Fruit fly (Drosophila melanogaster) whole organism, embryonic: Measurements from ENCODE around the gene G6P.

ENCODE experiments used
- Abd-B ChIP-seq: fragments of 200-800 bp; sonication (Bioruptor generic); optimal IDR thresholded peaks from 2 replicates; lab custom pipeline; 2018; ENCODE audit warnings: missing biosample characterization, mild to moderate bottlenecking, missing genetic modification characterization, moderate library complexity
- CG10267 ChIP-seq: fragments of 200-800 bp; sonication (Bioruptor generic); optimal IDR thresholded peaks from 2 replicates; lab custom pipeline; 2018; ENCODE audit warnings: missing biosample characterization, mild to moderate bottlenecking, missing genetic modification characterization, moderate library complexity
- CG12299 ChIP-seq: fragments of 200-800 bp; sonication (Bioruptor generic); optimal IDR thresholded peaks from 2 replicates; lab custom pipeline; 2018; ENCODE audit warnings: missing biosample characterization, mild to moderate bottlenecking, missing genetic modification characterization
- CG12659 ChIP-seq: fragments of 200-800 bp; sonication (Bioruptor generic); optimal IDR thresholded peaks from 3 replicates; lab custom pipeline; 2017; ENCODE audit warnings: mild to moderate bottlenecking, missing biosample characterization, missing genetic modification reagents, missing genetic modification characterization
- CG13287 ChIP-seq: fragments of 200-800 bp; sonication (Bioruptor generic); IDR thresholded peaks from 2 replicates; pipeline ENCODE4 v1.3.6; 2022; ENCODE audit warnings: missing biosample characterization, missing genetic modification characterization; ENCODE audit not compliant: partially characterized antibody
- CG14667 ChIP-seq: fragments of 200-800 bp; sonication (Bioruptor generic); IDR thresholded peaks from 2 replicates; pipeline ENCODE4 v1.3.6; 2022; ENCODE audit warnings: missing biosample characterization, missing genetic modification characterization
- CG14710 ChIP-seq: fragments of 200-800 bp; sonication (Bioruptor generic); optimal IDR thresholded peaks from 3 replicates; lab custom pipeline; 2019; ENCODE audit warnings: missing biosample characterization, mild to moderate bottlenecking, missing genetic modification characterization, moderate library complexity
- CG15514 ChIP-seq: fragments of 200-800 bp; sonication (Bioruptor generic); optimal IDR thresholded peaks from 3 replicates; lab custom pipeline; 2017; ENCODE audit warnings: missing biosample characterization, missing genetic modification characterization, mild to moderate bottlenecking, moderate library complexity, missing genetic modification reagents
- CG1603 ChIP-seq: fragments of 200-800 bp; sonication (Bioruptor generic); optimal IDR thresholded peaks from 2 replicates; lab custom pipeline; 2019; ENCODE audit warnings: missing biosample characterization, mild to moderate bottlenecking, missing genetic modification characterization, moderate library complexity
- CG17186 ChIP-seq: fragments of 200-800 bp; sonication (Bioruptor generic); optimal IDR thresholded peaks from 3 replicates; lab custom pipeline; 2017; ENCODE audit warnings: missing biosample characterization, missing genetic modification reagents, missing genetic modification characterization
- CG17361 ChIP-seq: fragments of 200-800 bp; sonication (Bioruptor generic); IDR thresholded peaks from 3 replicates; pipeline ENCODE4 v1.3.6; 2022; ENCODE audit warnings: missing biosample characterization, missing genetic modification characterization
- CG2116 ChIP-seq: fragments of 200-800 bp; sonication (Bioruptor generic); optimal IDR thresholded peaks from 3 replicates; lab custom pipeline; 2018; ENCODE audit warnings: missing biosample characterization, mild to moderate bottlenecking, missing genetic modification characterization
- CG2120 ChIP-seq: fragments of 200-800 bp; sonication (Bioruptor generic); optimal IDR thresholded peaks from 3 replicates; lab custom pipeline; 2016; ENCODE audit warnings: missing biosample characterization, missing genetic modification characterization
- CG30020 ChIP-seq: fragments of 200-800 bp; optimal IDR thresholded peaks from 2 replicates; lab custom pipeline; 2019; ENCODE audit warnings: missing biosample characterization, mild to moderate bottlenecking, missing genetic modification characterization, moderate library complexity
- CG31224 ChIP-seq: fragments of 200-800 bp; sonication (Bioruptor generic); IDR thresholded peaks from 2 replicates; pipeline ENCODE4 v1.3.6; 2022; ENCODE audit warnings: missing biosample characterization, missing genetic modification characterization
- CG33213 ChIP-seq: fragments of 200-800 bp; sonication (Bioruptor generic); optimal IDR thresholded peaks from 3 replicates; lab custom pipeline; 2016; ENCODE audit warnings: missing biosample characterization, missing genetic modification characterization
- CG34422 ChIP-seq: fragments of 200-800 bp; sonication (Bioruptor generic); IDR thresholded peaks from 3 replicates; pipeline ENCODE4 v1.3.6; 2022; ENCODE audit warnings: missing biosample characterization, missing genetic modification characterization
- CG3995 ChIP-seq: fragments of 200-800 bp; sonication (Bioruptor generic); optimal IDR thresholded peaks from 3 replicates; lab custom pipeline; 2016; ENCODE audit warnings: missing biosample characterization, missing genetic modification characterization
- CG42726 ChIP-seq: fragments of 200-800 bp; sonication (Bioruptor generic); IDR thresholded peaks from 2 replicates; pipeline ENCODE4 v1.3.6; 2022; ENCODE audit warnings: missing biosample characterization, missing genetic modification characterization; ENCODE audit not compliant: partially characterized antibody
- CG8478 ChIP-seq: fragments of >200 bp; optimal IDR thresholded peaks from 2 replicates; lab custom pipeline; 2018
- D19A ChIP-seq: fragments of 200-800 bp; optimal IDR thresholded peaks from 3 replicates; lab custom pipeline; 2019; ENCODE audit warnings: missing biosample characterization, mild to moderate bottlenecking, missing genetic modification characterization, moderate library complexity
- Deaf1 ChIP-seq: fragments of 200-800 bp; optimal IDR thresholded peaks from 3 replicates; lab custom pipeline; 2019; ENCODE audit warnings: missing biosample characterization, mild to moderate bottlenecking, missing genetic modification characterization, moderate library complexity
- Drgx ChIP-seq: fragments of 200-800 bp; sonication (Bioruptor generic); IDR thresholded peaks from 2 replicates; pipeline ENCODE4 v1.3.6; 2022; ENCODE audit warnings: missing biosample characterization, missing genetic modification characterization
- Eip74EF ChIP-seq, 2 experiments: fragments of 200-800 bp in 1 of 2; fragments of >200 bp in 1 of 2; sonication (Bioruptor generic) in 1 of 2; optimal IDR thresholded peaks; 2 replicates each; lab custom pipeline; 2017 to 2019; ENCODE audit warnings: missing biosample characterization in 2 of 2, missing genetic modification characterization in 2 of 2, mild to moderate bottlenecking in 1 of 2, moderate library complexity in 1 of 2
- Elba2 ChIP-seq: fragments of 200-800 bp; sonication (Bioruptor generic); optimal IDR thresholded peaks from 3 replicates; lab custom pipeline; 2016; ENCODE audit warnings: missing biosample characterization, missing genetic modification characterization
- Hr39 ChIP-seq: fragments of >200 bp; optimal IDR thresholded peaks from 2 replicates; lab custom pipeline; 2017
- Hr78 ChIP-seq, 2 experiments: fragments of 200-800 bp in 1 of 2; fragments of >200 bp in 1 of 2; sonication (Bioruptor generic) in 1 of 2; optimal IDR thresholded peaks; 2 replicates each; lab custom pipeline; 2017 to 2019; ENCODE audit warnings: missing biosample characterization in 2 of 2, missing genetic modification characterization in 2 of 2, mild to moderate bottlenecking in 1 of 2, moderate library complexity in 1 of 2
- Meics ChIP-seq: fragments of 200-800 bp; sonication (Bioruptor generic); optimal IDR thresholded peaks from 2 replicates; lab custom pipeline; 2017; ENCODE audit warnings: missing biosample characterization, mild to moderate bottlenecking, missing genetic modification characterization
- Myb ChIP-seq: fragments of 200-800 bp; sonication (Bioruptor generic); optimal IDR thresholded peaks from 2 replicates; lab custom pipeline; 2016; ENCODE audit warnings: missing biosample characterization, missing genetic modification characterization
- NK7.1 ChIP-seq: fragments of 200-800 bp; sonication (Bioruptor generic); optimal IDR thresholded peaks from 3 replicates; lab custom pipeline; 2016; ENCODE audit warnings: missing biosample characterization, missing genetic modification characterization
- Opbp ChIP-seq: fragments of 200-800 bp; sonication (Bioruptor generic); IDR thresholded peaks from 3 replicates; pipeline ENCODE4 v1.3.6; 2022; ENCODE audit warnings: missing biosample characterization, missing genetic modification characterization; ENCODE audit not compliant: partially characterized antibody
- Optix ChIP-seq: fragments of 200-800 bp; sonication (Bioruptor generic); IDR thresholded peaks from 3 replicates; pipeline ENCODE4 v1.3.6; 2022; ENCODE audit warnings: missing biosample characterization, missing genetic modification characterization
- Pdp1 ChIP-seq, 2 experiments: fragments of 200-800 bp; sonication (Bioruptor generic); optimal IDR thresholded peaks; 3 replicates each; lab custom pipeline; 2016; ENCODE audit warnings: missing biosample characterization in 2 of 2, missing genetic modification characterization in 2 of 2, mild to moderate bottlenecking in 1 of 2, moderate library complexity in 1 of 2
- Rfx ChIP-seq: fragments of 200-800 bp; sonication (Bioruptor generic); IDR thresholded peaks from 2 replicates; pipeline ENCODE4 v1.3.6; 2022; ENCODE audit warnings: missing biosample characterization, missing genetic modification characterization
- Sin3A ChIP-seq: fragments of >200 bp; optimal IDR thresholded peaks from 2 replicates; lab custom pipeline; 2018
- Sry-β ChIP-seq: fragments of 200-800 bp; sonication (Bioruptor generic); optimal IDR thresholded peaks from 2 replicates; lab custom pipeline; 2018; ENCODE audit warnings: missing biosample characterization, mild to moderate bottlenecking, missing genetic modification characterization, moderate library complexity
- dati ChIP-seq: fragments of 200-800 bp; sonication (Bioruptor generic); IDR thresholded peaks from 2 replicates; pipeline ENCODE4 v1.3.6; 2022; ENCODE audit warnings: missing biosample characterization, missing genetic modification characterization
- ems ChIP-seq: fragments of 200-800 bp; sonication (Bioruptor generic); optimal IDR thresholded peaks from 3 replicates; lab custom pipeline; 2016; ENCODE audit warnings: missing biosample characterization, missing genetic modification characterization
- hkb ChIP-seq, 2 experiments: fragments of 200-800 bp in 1 of 2; fragments of >200 bp in 1 of 2; sonication (Bioruptor generic) in 1 of 2; IDR thresholded peaks in 1 of 2; optimal IDR thresholded peaks in 1 of 2; 2 replicates each; pipeline versions ENCODE4 v1.3.6 to Lab custom; 2017 to 2022; ENCODE audit warnings: missing biosample characterization in 1 of 2, missing genetic modification characterization in 1 of 2
- insv ChIP-seq, 2 experiments: fragments of 200-800 bp; sonication (Bioruptor generic); optimal IDR thresholded peaks; 3 replicates each; lab custom pipeline; 2016 to 2018; ENCODE audit warnings: missing biosample characterization in 2 of 2, missing genetic modification characterization in 2 of 2
- jigr1 ChIP-seq: fragments of 200-800 bp; sonication (Bioruptor generic); IDR thresholded peaks from 3 replicates; pipeline ENCODE4 v1.3.6; 2022; ENCODE audit warnings: missing biosample characterization, missing genetic modification characterization
- maf-S ChIP-seq: fragments of 200-800 bp; sonication (Bioruptor generic); optimal IDR thresholded peaks from 2 replicates; lab custom pipeline; 2016; ENCODE audit warnings: missing biosample characterization, missing genetic modification characterization
- nom ChIP-seq: fragments of 200-800 bp; sonication (Bioruptor generic); optimal IDR thresholded peaks from 2 replicates; lab custom pipeline; 2017; ENCODE audit warnings: missing biosample characterization, missing genetic modification characterization, mild to moderate bottlenecking, moderate library complexity, missing genetic modification reagents
- phol ChIP-seq: fragments of 200-800 bp; sonication (Bioruptor generic); optimal IDR thresholded peaks from 3 replicates; lab custom pipeline; 2018; ENCODE audit warnings: missing biosample characterization, mild to moderate bottlenecking, missing genetic modification characterization, moderate library complexity
- pzg ChIP-seq: fragments of 200-800 bp; sonication (Bioruptor generic); optimal IDR thresholded peaks from 3 replicates; lab custom pipeline; 2018; ENCODE audit warnings: missing biosample characterization, mild to moderate bottlenecking, missing genetic modification characterization, moderate library complexity
- salm ChIP-seq: fragments of 200-800 bp; sonication (Bioruptor generic); optimal IDR thresholded peaks from 2 replicates; lab custom pipeline; 2018; ENCODE audit warnings: missing biosample characterization, mild to moderate bottlenecking, missing genetic modification characterization
- scrt ChIP-seq: fragments of 200-800 bp; sonication (Bioruptor generic); optimal IDR thresholded peaks from 2 replicates; lab custom pipeline; 2018; ENCODE audit warnings: missing biosample characterization, mild to moderate bottlenecking, missing genetic modification characterization, moderate library complexity
- slbo ChIP-seq: fragments of 200-800 bp; sonication (Bioruptor generic); IDR thresholded peaks from 2 replicates; pipeline ENCODE4 v1.3.6; 2022; ENCODE audit warnings: missing biosample characterization, missing genetic modification characterization

Gene G6P

dm6 chr2L:2769476-2770185 lies 45.9 kb downstream of the G6P start, which contains the start of the genes colt and HINT1 (continued):
- no peak for TF ChIP-seq dati (GFP tag; lab: Robert Waterston, UW)
- TF ChIP-seq Opbp, result peak; percentile 47; the same call in 1 of the 3 replicates
- TF ChIP-seq CG10267 (tag; lab: Kevin White, UChicago), result peak; percentile 45
- peak; percentile 66 for TF ChIP-seq CG12659 (GFP tag; lab: Kevin White, UChicago)
- TF ChIP-seq Sin3A (lab: Kevin White, UChicago), result peak; percentile 78
- no peak for TF ChIP-seq Elba2
- TF ChIP-seq CG3995 (GFP tag; lab: Kevin White, UChicago), result peak; percentile 80
- TF ChIP-seq Drgx (GFP tag; lab: Robert Waterston, UW), result peak; percentile 75
- TF ChIP-seq pzg (GFP tag; lab: Kevin White, UChicago), result peak; percentile 85
- TF ChIP-seq Sry-β (GFP tag; lab: Kevin White, UChicago), result peak; percentile 2
- peak; percentile 57 for TF ChIP-seq CG2116
- TF ChIP-seq CG42726 (GFP tag; lab: Robert Waterston, UW), result 0 out of 2 replicates have a peak, but pooled peaks have one; percentile 42
- peak; percentile 44 for TF ChIP-seq D19A (tag; lab: Kevin White, UChicago)
- TF ChIP-seq Meics, result peak; percentile 28
- TF ChIP-seq CG31224 (GFP tag; lab: Robert Waterston, UW), result no peak
- TF ChIP-seq nom (GFP tag; lab: Kevin White, UChicago), result peak; percentile 99
- no peak for TF ChIP-seq NK7.1 (GFP tag; lab: Kevin White, UChicago)
- no peak for TF ChIP-seq Optix (GFP tag; lab: Robert Waterston, UW)
- TF ChIP-seq CG15514 (GFP tag; lab: Kevin White, UChicago), result peak; percentile 94
- peak; percentile 21 for TF ChIP-seq Abd-B (GFP tag; lab: Kevin White, UChicago)
- TF ChIP-seq Pdp1 (GFP tag; optimal IDR thresholded peaks at IDR 0.05; lab: Kevin White, UChicago), result peak in 1 of 2 experiments; percentile 95
- peak; percentile 53 for TF ChIP-seq CG33213 (GFP tag; lab: Kevin White, UChicago)
- TF ChIP-seq slbo (GFP tag; lab: Robert Waterston, UW), result peak; percentile 9; the same call in 1 of the 2 replicates
- TF ChIP-seq insv (GFP tag; optimal IDR thresholded peaks at IDR 0.05; lab: Kevin White, UChicago), result peak in 1 of 2 experiments; percentile 33
- peak; percentile 28 for TF ChIP-seq Myb
- peak; percentile 51; the same call in 2 of the 3 replicates for TF ChIP-seq CG17361 (GFP tag; lab: Robert Waterston, UW)
- peak; percentile 37; the same call in 1 of the 2 replicates for TF ChIP-seq Rfx
- no peak for TF ChIP-seq CG12299 (tag; lab: Kevin White, UChicago)
- peak; percentile 66 for TF ChIP-seq CG1603
- peak; percentile 31 for TF ChIP-seq CG2120 (GFP tag; lab: Kevin White, UChicago)
- TF ChIP-seq phol (tag; lab: Kevin White, UChicago), result peak; percentile 34
- TF ChIP-seq salm (tag; lab: Kevin White, UChicago), result peak; percentile 17
- no peak for TF ChIP-seq maf-S (GFP tag; lab: Kevin White, UChicago)
- TF ChIP-seq CG17186 (GFP tag; lab: Kevin White, UChicago), result peak; percentile 45
- TF ChIP-seq ems, result peak; percentile 25
- no peak for TF ChIP-seq Hr39 (lab: Kevin White, UChicago)
- no peak for TF ChIP-seq hkb (optimal IDR thresholded peaks at IDR 0.05; lab: Kevin White, UChicago)
- no peak for TF ChIP-seq hkb (GFP tag; IDR thresholded peaks at IDR 0.05; lab: Robert Waterston, UW)
- TF ChIP-seq Eip74EF (GFP tag; optimal IDR thresholded peaks at IDR 0.05; lab: Kevin White, UChicago), result peak in 1 of 2 experiments; percentile 32
- peak; percentile 80; the same call in 1 of the 3 replicates for TF ChIP-seq jigr1
- TF ChIP-seq scrt (GFP tag; lab: Kevin White, UChicago), result peak; percentile 19
- peak; percentile 61; the same call in 1 of the 2 replicates for TF ChIP-seq CG13287 (GFP tag; lab: Robert Waterston, UW)
- peak; percentile 60 for TF ChIP-seq Deaf1 (tag; lab: Kevin White, UChicago)
- peak; percentile 86 for TF ChIP-seq CG34422 (GFP tag; lab: Robert Waterston, UW)
- TF ChIP-seq CG14667 (GFP tag; lab: Robert Waterston, UW), result no peak
- TF ChIP-seq CG30020 (tag; lab: Kevin White, UChicago), result peak; percentile 72
- TF ChIP-seq Hr78 (GFP tag; optimal IDR thresholded peaks at IDR 0.05; lab: Kevin White, UChicago), result peak in 1 of 2 experiments; percentile 9
- TF ChIP-seq CG8478 (lab: Kevin White, UChicago), result no peak
- TF ChIP-seq CG14710 (tag; lab: Kevin White, UChicago), result peak; percentile 70
